Worm (Caenorhabditis elegans) whole organism, L4/young adult: ENCODE measurements around the gene Y42G9A.1.

Experiments used
- W03F9.2 ChIP-seq: fragments of 150-350 bp; optimal IDR thresholded peaks from 2 replicates; lab custom pipeline; 2014; ENCODE audit warnings: missing biosample characterization, missing genetic modification characterization
- dao-5 ChIP-seq: sonication (generic microtip); optimal IDR thresholded peaks from 2 replicates; lab custom pipeline; 2016; ENCODE audit warnings: missing genotype, missing genetic modification characterization, moderate library complexity, missing compliant biosample characterization
- him-1 ChIP-seq: sonication (generic microtip); optimal IDR thresholded peaks from 2 replicates; lab custom pipeline; 2016; ENCODE audit warnings: missing genotype, missing genetic modification reagents, missing genetic modification characterization, missing compliant biosample characterization

Y42G9A.1 gene

ce11 chrIII:6149467-6150072 lies at the start of gene Y42G9A.1, which contains the start of gene wht-7:
TSS of gene Y42G9A.1 (plus strand) at chrIII:6149961.
TSS of gene wht-7 (minus strand) at chrIII:6149597.
- TF ChIP-seq dao-5 (no peak), W03F9.2 (tag; lab: Kevin White, UChicago) (peak; percentile 27)

DNA sequence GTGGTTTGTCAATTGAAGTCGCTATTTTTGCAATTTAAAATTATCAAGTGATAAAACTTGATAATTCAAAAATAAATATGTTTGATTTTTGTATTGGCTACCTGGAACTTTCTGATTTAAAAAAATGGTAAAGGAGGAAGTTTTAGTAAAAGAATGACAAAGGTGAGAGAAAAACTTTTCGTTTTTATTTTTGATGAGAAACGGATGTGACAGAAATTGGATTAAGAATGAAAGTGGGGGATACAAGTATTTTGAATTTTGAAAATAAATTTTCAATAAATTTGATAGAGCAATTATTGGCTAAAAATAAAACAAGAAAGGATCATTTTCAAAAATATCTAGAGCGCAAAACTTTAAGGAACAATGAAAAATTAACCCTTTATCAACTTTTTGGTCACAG lies 47.0 kb upstream of the Y42G9A.1 start, which contains the start of gene C05D10.4:
Gene C05D10.4 (minus strand): TSS at position 101 of the 400 bp plus-strand sequence.
- TF ChIP-seq W03F9.2 (tag; lab: Kevin White, UChicago) (no peak), him-1 (tag; lab: Kevin White, UChicago) (no peak), dao-5 (no peak)

DNA sequence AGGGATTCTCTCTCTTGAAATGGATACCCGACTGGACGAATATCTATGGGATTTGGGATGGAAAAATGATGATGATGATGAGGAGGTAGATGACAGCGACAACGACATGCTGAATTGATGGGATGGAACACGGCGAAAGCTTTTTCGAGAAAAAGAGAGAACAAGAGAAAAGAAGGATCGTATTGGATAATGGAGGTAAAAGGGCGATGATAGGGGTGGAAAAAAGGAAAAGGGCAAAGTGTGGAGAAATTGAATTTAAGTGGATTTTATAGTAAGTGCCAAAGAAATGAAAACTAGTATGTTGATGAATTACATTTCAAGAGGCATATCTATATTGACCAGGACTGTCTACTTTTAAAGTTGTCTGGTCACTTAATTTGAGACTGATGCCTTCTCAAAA lies 43.9 kb upstream of the Y42G9A.1 start:
- TF ChIP-seq W03F9.2 (tag; lab: Kevin White, UChicago) (no peak), him-1 (tag; lab: Kevin White, UChicago) (no peak), dao-5 (no peak)

ce11 chrIII:6110187-6110586 lies 39.6 kb upstream of the Y42G9A.1 start:
- TF ChIP-seq dao-5 (no peak), him-1 (tag; lab: Kevin White, UChicago) (no peak), W03F9.2 (tag; lab: Kevin White, UChicago) (no peak)

ce11 chrIII:6116281-6116886 lies 33.4 kb upstream of the Y42G9A.1 start, which contains the start of gene nmt-1:
TSS of gene nmt-1 (minus strand) at chrIII:6116331.
- TF ChIP-seq W03F9.2 (tag; lab: Kevin White, UChicago) (peak; percentile 36), him-1 (tag; lab: Kevin White, UChicago) (no peak)

DNA sequence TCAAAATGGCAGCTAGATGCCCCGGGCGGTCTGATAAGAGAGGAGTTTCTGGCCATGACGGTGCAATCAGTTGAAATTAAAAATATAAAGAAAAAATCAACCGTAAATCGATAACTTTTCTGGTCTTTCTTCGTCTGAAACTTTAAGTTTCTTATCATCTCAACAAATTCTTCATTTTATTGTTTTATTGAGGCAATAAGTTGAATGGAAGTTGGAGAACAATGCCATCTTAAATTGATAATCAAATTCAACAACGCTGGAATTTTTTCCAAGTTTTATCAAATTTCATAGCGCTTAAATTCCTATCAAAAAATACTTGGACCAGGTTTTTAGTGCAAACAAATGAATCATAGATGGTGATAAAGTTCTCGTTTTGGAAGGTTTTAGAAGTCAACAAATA lies 32.8 kb upstream of the Y42G9A.1 start:
- TF ChIP-seq him-1 (tag; lab: Kevin White, UChicago) (no peak), W03F9.2 (tag; lab: Kevin White, UChicago) (no peak), dao-5 (no peak)

DNA sequence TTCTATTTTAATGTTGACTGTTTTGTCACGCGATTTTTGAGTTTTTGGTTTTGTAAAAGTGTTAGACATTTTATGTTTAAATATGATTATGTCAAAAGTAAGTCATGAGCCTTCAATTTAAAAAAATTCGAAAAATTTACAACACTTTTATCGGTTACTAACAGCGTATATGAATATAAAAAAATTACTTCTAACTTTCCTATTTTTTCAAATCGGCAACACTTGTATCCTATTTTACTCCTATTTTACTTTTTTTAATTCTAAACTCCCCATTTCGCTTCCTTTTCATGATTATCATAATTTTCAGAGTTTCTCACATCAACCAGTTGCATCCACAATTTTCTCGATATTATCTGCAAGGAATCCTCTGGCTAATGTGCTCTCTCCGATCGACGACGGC lies 31.4 kb upstream of the Y42G9A.1 start, which contains the start of gene kin-18:
Gene kin-18 (plus strand): TSS at position 301 of the 400 bp plus-strand sequence.
- TF ChIP-seq him-1 (tag; lab: Kevin White, UChicago) = no peak
- no peak for TF ChIP-seq W03F9.2 (tag; lab: Kevin White, UChicago)
- no peak for TF ChIP-seq dao-5

DNA sequence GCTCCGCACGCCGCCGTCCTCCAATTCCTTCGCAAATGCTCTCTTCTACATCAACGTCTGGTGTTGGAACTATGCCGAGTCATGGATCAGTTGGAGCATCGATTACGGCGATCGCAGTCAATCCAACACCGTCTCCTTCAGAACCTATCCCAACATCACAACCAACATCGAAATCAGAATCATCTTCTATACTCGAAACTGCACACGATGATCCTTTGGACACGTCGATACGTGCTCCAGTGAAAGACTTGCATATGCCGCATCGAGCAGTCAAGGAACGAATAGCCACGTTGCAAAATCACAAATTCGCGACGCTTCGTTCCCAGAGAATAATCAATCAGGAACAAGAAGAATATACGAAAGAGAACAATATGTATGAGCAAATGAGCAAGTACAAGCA lies 28.8 kb upstream of the Y42G9A.1 start:
- TF ChIP-seq dao-5 = no peak
- no peak for TF ChIP-seq W03F9.2 (tag; lab: Kevin White, UChicago)
- no peak for TF ChIP-seq him-1 (tag; lab: Kevin White, UChicago)

DNA sequence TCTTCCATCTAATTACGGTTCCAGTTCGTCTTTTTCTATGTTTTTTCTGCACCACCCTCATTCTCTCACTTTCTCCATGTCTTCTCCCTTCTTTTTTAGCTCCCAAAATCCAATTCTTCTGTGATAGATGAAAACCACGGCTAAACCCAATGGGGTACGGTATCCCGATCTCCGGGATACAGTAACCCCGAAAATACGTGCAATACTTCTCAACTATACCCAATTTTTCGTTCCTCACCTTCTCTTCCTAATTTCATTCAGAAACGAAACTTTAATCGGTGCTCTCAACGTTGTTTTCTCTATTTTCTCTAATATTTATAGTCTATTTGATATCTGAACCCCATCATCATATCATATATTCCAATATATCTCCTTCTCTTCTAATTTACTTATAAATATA lies 26.1 kb upstream of the Y42G9A.1 start:
- TF ChIP-seq him-1 (tag; lab: Kevin White, UChicago) (no peak), dao-5 (no peak), W03F9.2 (tag; lab: Kevin White, UChicago) (no peak)

DNA sequence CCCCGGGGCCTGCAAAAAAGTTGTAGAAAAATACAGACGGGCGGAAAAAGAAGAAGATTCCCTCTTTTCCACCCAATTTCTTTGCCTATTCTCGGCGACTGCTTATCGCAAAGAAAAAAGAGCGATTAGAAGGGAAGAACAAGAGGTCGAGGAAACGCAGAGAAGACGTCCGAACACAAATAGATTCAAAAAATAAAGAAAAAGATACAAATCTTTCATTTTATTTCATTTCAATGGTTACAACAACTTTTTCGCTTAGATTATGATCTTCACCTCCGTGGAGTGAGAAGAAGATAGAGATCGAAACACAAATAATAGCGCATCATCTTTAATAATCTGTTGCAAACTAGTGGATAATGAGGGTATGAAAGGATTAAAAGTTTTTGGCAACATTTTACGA lies 17.7 kb upstream of the Y42G9A.1 start:
- TF ChIP-seq W03F9.2 (tag; lab: Kevin White, UChicago) (no peak), him-1 (tag; lab: Kevin White, UChicago) (no peak), dao-5 (no peak)

DNA sequence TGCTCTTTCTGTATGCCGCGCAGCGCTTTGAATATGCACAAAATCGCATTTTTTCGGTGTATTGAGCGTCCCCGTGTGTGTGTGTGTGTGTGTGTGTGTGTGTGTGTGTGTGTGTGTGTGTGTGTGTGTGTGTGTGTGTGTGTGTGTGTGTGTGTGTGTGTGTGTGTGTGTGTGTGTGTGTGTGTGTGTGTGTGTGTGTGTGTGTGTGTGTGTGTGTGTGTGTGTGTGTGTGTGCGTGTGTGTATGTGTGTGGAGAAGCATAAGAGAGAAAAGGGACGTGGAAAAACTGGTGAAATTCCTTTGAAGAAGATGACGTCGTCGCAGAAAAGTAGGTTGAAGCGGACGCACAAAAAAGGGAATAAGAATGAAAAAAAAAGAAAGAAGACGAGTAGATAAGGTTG lies 16.4 kb upstream of the Y42G9A.1 start:
- TF ChIP-seq him-1 (tag; lab: Kevin White, UChicago) = peak; percentile 80

ce11 chrIII:6134111-6134510 lies 15.7 kb upstream of the Y42G9A.1 start:
- TF ChIP-seq dao-5 (no peak), him-1 (tag; lab: Kevin White, UChicago) (no peak), W03F9.2 (tag; lab: Kevin White, UChicago) (no peak)

ce11 chrIII:6135211-6135610 lies 14.6 kb upstream of the Y42G9A.1 start:
- TF ChIP-seq W03F9.2 (tag; lab: Kevin White, UChicago) = no peak
- peak; percentile 30 for TF ChIP-seq him-1 (tag; lab: Kevin White, UChicago)
- TF ChIP-seq dao-5 = no peak

DNA sequence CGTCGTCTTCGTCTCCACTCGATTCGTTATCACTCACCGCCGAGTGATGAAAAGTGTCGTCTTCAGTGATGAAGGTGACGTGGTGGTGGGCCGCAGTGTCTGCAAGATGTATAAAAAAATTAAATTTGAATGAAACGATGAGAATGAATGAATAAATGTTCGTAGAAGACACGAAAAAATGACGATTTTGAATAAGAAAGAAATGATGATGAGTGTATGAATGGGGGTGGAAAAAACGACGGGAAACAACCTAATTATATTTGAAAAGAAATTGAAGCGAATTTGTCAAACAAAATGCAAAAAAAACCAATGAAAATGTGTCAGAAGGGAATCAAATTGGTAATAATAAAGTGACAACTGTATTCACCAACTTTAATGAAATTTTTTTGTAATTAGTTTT lies 13.6 kb upstream of the Y42G9A.1 start, which contains the start of gene mvk-1:
Gene mvk-1 (minus strand): TSS at position 101 of the 400 bp plus-strand sequence.
- TF ChIP-seq W03F9.2 (tag; lab: Kevin White, UChicago) (no peak), him-1 (tag; lab: Kevin White, UChicago) (no peak), dao-5 (no peak)

DNA sequence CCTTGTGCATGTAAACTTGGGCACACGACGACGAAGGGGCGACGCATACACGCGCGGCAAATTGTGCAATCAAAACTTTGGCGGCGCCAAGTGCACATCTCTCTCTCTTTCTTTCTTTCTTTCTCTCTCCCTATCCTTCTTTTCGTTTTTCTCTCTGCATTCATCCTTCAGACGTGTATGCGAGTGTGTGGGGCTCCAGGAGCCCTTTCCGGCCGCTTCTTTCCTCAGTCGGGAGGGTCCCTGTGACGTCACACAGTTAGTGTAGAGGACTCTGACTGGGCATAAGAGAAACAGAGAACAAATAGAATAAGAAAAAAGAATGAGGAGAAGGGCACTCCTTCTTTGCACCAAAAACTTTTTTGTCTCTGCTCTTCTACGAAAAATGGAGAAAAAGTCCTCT lies 12.3 kb upstream of the Y42G9A.1 start:
- TF ChIP-seq dao-5 = no peak
- peak; percentile 82 for TF ChIP-seq him-1 (tag; lab: Kevin White, UChicago)
- TF ChIP-seq W03F9.2 (tag; lab: Kevin White, UChicago) = no peak
